Worm (Caenorhabditis elegans) whole organism, mixed stage, embryonic: ENCODE measurements around the gene F15B9.8.

Source experiments
- M03D4.4 ChIP-seq: sonication (generic microtip); optimal IDR thresholded peaks from 2 replicates; lab custom pipeline; 2017; ENCODE audit warnings: mild to moderate bottlenecking, missing genetic modification characterization, missing compliant biosample characterization
- blmp-1 ChIP-seq: fragments of 150-350 bp; optimal IDR thresholded peaks from 2 replicates; lab custom pipeline; 2014; ENCODE audit warnings: missing biosample characterization, missing genetic modification characterization
- ces-1 ChIP-seq: fragments of 150-350 bp; optimal IDR thresholded peaks from 2 replicates; lab custom pipeline; 2014; ENCODE audit warnings: missing biosample characterization, missing genetic modification reagents, missing genetic modification characterization
- elt-1 ChIP-seq: sonication (generic microtip); optimal IDR thresholded peaks from 2 replicates; lab custom pipeline; 2017; ENCODE audit warnings: missing genetic modification characterization, mild to moderate bottlenecking, missing compliant biosample characterization, antibody characterized with exemption, moderate library complexity, borderline replicate concordance; ENCODE audit not compliant: insufficient read depth
- elt-3 ChIP-seq: fragments of 150-350 bp; optimal IDR thresholded peaks from 2 replicates; lab custom pipeline; 2014; ENCODE audit warnings: missing biosample characterization, missing genetic modification characterization
- ham-2 ChIP-seq: fragments of 200-800 bp; sonication (Bioruptor generic); optimal IDR thresholded peaks from 2 replicates; lab custom pipeline; 2018; ENCODE audit warnings: mild to moderate bottlenecking, missing genetic modification characterization, missing compliant biosample characterization
- lin-13 ChIP-seq: fragments of 150-350 bp; optimal IDR thresholded peaks from 2 replicates; lab custom pipeline; 2014; ENCODE audit warnings: missing biosample characterization, missing genetic modification characterization
- nhr-12 ChIP-seq: fragments of 150-350 bp; optimal IDR thresholded peaks from 2 replicates; lab custom pipeline; 2014; ENCODE audit warnings: missing biosample characterization, missing genetic modification characterization
- nhr-237 ChIP-seq: fragments of 150-350 bp; optimal IDR thresholded peaks from 2 replicates; lab custom pipeline; 2014; ENCODE audit warnings: missing biosample characterization, missing genetic modification characterization
- nhr-28 ChIP-seq: fragments of 150-350 bp; optimal IDR thresholded peaks from 2 replicates; lab custom pipeline; 2014; ENCODE audit warnings: missing biosample characterization, missing genetic modification characterization
- pha-4 ChIP-seq: fragments of 150-350 bp; optimal IDR thresholded peaks from 2 replicates; lab custom pipeline; 2018; ENCODE audit warnings: missing biosample characterization, missing genetic modification reagents, missing genetic modification characterization
- snpc-4 ChIP-seq: fragments of 150-350 bp; optimal IDR thresholded peaks from 2 replicates; lab custom pipeline; 2014; ENCODE audit warnings: missing biosample characterization, missing genetic modification characterization
- unc-39 ChIP-seq: fragments of 150-350 bp; optimal IDR thresholded peaks from 2 replicates; lab custom pipeline; 2014; ENCODE audit warnings: missing biosample characterization, missing genetic modification characterization
- zip-8 ChIP-seq: fragments of 150-350 bp; optimal IDR thresholded peaks from 2 replicates; lab custom pipeline; 2014; ENCODE audit warnings: missing biosample characterization, missing genetic modification characterization

DNA sequence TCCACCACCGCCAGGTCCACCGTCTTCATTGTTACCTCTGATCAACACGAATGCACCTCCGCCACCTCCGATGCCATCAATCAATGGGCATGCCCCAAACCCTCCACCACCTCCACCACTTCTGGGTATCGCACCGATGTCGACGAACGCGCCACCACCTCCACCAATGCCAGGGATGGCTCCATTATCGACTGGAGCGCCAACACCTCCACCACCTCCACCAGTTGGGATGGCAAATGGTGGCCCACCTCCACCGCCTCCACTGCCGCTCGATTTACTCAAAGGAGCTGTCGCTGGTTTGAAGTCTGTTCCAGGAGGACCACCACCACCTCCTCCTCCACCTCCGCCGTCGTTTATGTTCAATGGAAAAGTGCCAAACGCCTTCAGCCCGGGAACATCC lies 16.0 kb downstream of the F15B9.8 start:
- TF ChIP-seq lin-13 (no peak), M03D4.4 (tag; lab: Kevin White, UChicago) (no peak), elt-3 (tag; lab: Kevin White, UChicago) (no peak), ces-1 (GFP tag; lab: Kevin White, UChicago) (no peak), nhr-12 (no peak), nhr-237 (tag; lab: Kevin White, UChicago) (no peak), blmp-1 (tag; lab: Kevin White, UChicago) (no peak), nhr-28 (tag; lab: Kevin White, UChicago) (no peak), pha-4 (tag; lab: Kevin White, UChicago) (no peak), unc-39 (no peak), elt-1 (tag; lab: Kevin White, UChicago) (no peak), zip-8 (tag; lab: Kevin White, UChicago) (no peak), ham-2 (GFP tag; lab: Kevin White, UChicago) (no peak), snpc-4 (no peak)
